Worm (Caenorhabditis elegans) whole organism, L4 larva: ENCODE results near the gene srh-36.

ENCODE experiments used
- D1046.2 ChIP-seq: fragments of 200-800 bp; sonication (Bioruptor generic); IDR thresholded peaks from 2 replicates; pipeline ENCODE4 v1.3.6; 2022; ENCODE audit warnings: missing genetic modification characterization, missing compliant biosample characterization
- F26F4.8 ChIP-seq: fragments of 200-800 bp; sonication (Bioruptor generic); conservative IDR thresholded peaks from 2 replicates; pipeline ENCODE4 v1.3.6; 2022; ENCODE audit warnings: missing genetic modification characterization, missing compliant biosample characterization
- F44E2.7 ChIP-seq: fragments of 200-800 bp; sonication (Bioruptor generic); IDR thresholded peaks from 2 replicates; pipeline ENCODE4 v2.1.2; 2022; ENCODE audit warnings: missing genetic modification characterization, missing compliant biosample characterization
- R02D3.7 ChIP-seq: fragments of 150-350 bp; sonication (generic microtip); optimal IDR thresholded peaks from 3 replicates; lab custom pipeline; 2014; ENCODE audit warnings: missing biosample characterization, missing genetic modification characterization
- T26A8.4 ChIP-seq: fragments of 200-800 bp; sonication (Bioruptor generic); IDR thresholded peaks from 2 replicates; pipeline ENCODE4 v1.3.6; 2022; ENCODE audit warnings: missing genetic modification characterization, missing compliant biosample characterization
- Y48G9A.11 ChIP-seq: fragments of 200-800 bp; sonication (Bioruptor generic); IDR thresholded peaks from 2 replicates; pipeline ENCODE4 v1.3.6; 2022; ENCODE audit warnings: missing genetic modification reagents, missing genetic modification characterization, missing compliant biosample characterization
- ZK337.2 ChIP-seq: fragments of 200-800 bp; sonication (Bioruptor generic); IDR thresholded peaks from 2 replicates; pipeline ENCODE4 v1.3.6; 2022; ENCODE audit warnings: missing genetic modification reagents, missing genetic modification characterization, missing compliant biosample characterization
- aha-1 ChIP-seq: fragments of 150-350 bp; peaks from one replicate; lab custom pipeline; 2014; ENCODE audit warnings: missing biosample characterization, missing genetic modification characterization
- attf-4 ChIP-seq: sonication (generic microtip); optimal IDR thresholded peaks from 3 replicates; lab custom pipeline; 2017; ENCODE audit warnings: missing biosample characterization, missing genetic modification characterization
- ceh-28 ChIP-seq: fragments of 150-350 bp; optimal IDR thresholded peaks from 2 replicates; lab custom pipeline; 2014; ENCODE audit warnings: missing biosample characterization, missing genetic modification reagents, missing genetic modification characterization
- ceh-82 ChIP-seq: sonication (generic microtip); optimal IDR thresholded peaks from 2 replicates; lab custom pipeline; 2017; ENCODE audit warnings: missing biosample characterization, missing genetic modification characterization
- cey-2 ChIP-seq: sonication (generic microtip); optimal IDR thresholded peaks from 3 replicates; lab custom pipeline; 2017; ENCODE audit warnings: missing genetic modification characterization, mild to moderate bottlenecking, missing compliant biosample characterization, antibody characterized with exemption, borderline replicate concordance; ENCODE audit not compliant: insufficient read depth
- ctbp-1 ChIP-seq: fragments of 200-800 bp; sonication (Bioruptor generic); IDR thresholded peaks from 2 replicates; pipeline ENCODE4 v1.3.6; 2022; ENCODE audit warnings: missing genetic modification reagents, missing genetic modification characterization, missing compliant biosample characterization
- daf-16 ChIP-seq, 3 experiments: sonication (generic microtip); optimal IDR thresholded peaks; 2 replicates each; lab custom pipeline; 2016 to 2017; ENCODE audit warnings: missing genetic modification characterization in 3 of 3, missing genetic modification reagents in 3 of 3, mild to moderate bottlenecking in 2 of 3, missing compliant biosample characterization in 2 of 3, missing biosample characterization in 1 of 3, moderate library complexity in 1 of 3
- daf-19 ChIP-seq: fragments of 200-800 bp; sonication (Bioruptor generic); conservative IDR thresholded peaks from 2 replicates; pipeline ENCODE4 v1.3.6; 2022; ENCODE audit warnings: missing genetic modification characterization, missing compliant biosample characterization
- dmd-6 ChIP-seq: fragments of 200-800 bp; sonication (Bioruptor generic); IDR thresholded peaks from 2 replicates; pipeline ENCODE4 v1.3.6; 2022; ENCODE audit warnings: missing genetic modification reagents, missing genetic modification characterization, missing compliant biosample characterization
- dmd-8 ChIP-seq: fragments of 200-800 bp; sonication (Bioruptor generic); IDR thresholded peaks from 2 replicates; pipeline ENCODE4 v1.3.6; 2022; ENCODE audit warnings: missing genetic modification characterization, missing compliant biosample characterization
- hlh-11 ChIP-seq: fragments of 200-800 bp; sonication (Bioruptor generic); optimal IDR thresholded peaks from 2 replicates; lab custom pipeline; 2018; ENCODE audit warnings: mild to moderate bottlenecking, missing genetic modification characterization, missing compliant biosample characterization
- hmg-1.1 ChIP-seq: fragments of 200-800 bp; sonication (Bioruptor generic); IDR thresholded peaks from 2 replicates; pipeline ENCODE4 v1.3.6; 2022; ENCODE audit warnings: missing genetic modification reagents, missing genetic modification characterization, missing compliant biosample characterization
- lin-1 ChIP-seq: fragments of 200-800 bp; sonication (Bioruptor generic); IDR thresholded peaks from 2 replicates; pipeline ENCODE4 v1.3.6; 2022; ENCODE audit warnings: missing genetic modification reagents, missing genetic modification characterization, missing compliant biosample characterization
- lin-13 ChIP-seq: fragments of 150-350 bp; optimal IDR thresholded peaks from 2 replicates; lab custom pipeline; 2014; ENCODE audit warnings: missing biosample characterization, missing genetic modification reagents, missing genetic modification characterization
- lin-38 ChIP-seq: fragments of 200-800 bp; sonication (Bioruptor generic); IDR thresholded peaks from 2 replicates; pipeline ENCODE4 v1.3.6; 2022; ENCODE audit warnings: missing genetic modification reagents, missing genetic modification characterization, missing compliant biosample characterization
- lin-39 ChIP-seq: fragments of 150-350 bp; optimal IDR thresholded peaks from 2 replicates; lab custom pipeline; 2014; ENCODE audit warnings: missing biosample characterization, missing genetic modification reagents, missing genetic modification characterization
- mdl-1 ChIP-seq, 2 experiments: fragments of 150-350 bp in 1 of 2; sonication (generic microtip) in 1 of 2; optimal IDR thresholded peaks; 2 replicates each; lab custom pipeline; 2014 to 2017; ENCODE audit warnings: missing biosample characterization in 2 of 2, missing genetic modification characterization in 2 of 2
- mdt-29 ChIP-seq: fragments of 200-800 bp; sonication (Bioruptor generic); IDR thresholded peaks from 2 replicates; pipeline ENCODE4 v1.3.6; 2022; ENCODE audit warnings: missing genetic modification reagents, missing genetic modification characterization, missing compliant biosample characterization
- mep-1 ChIP-seq: fragments of 150-350 bp; sonication (generic microtip); optimal IDR thresholded peaks from 3 replicates; lab custom pipeline; 2014; ENCODE audit warnings: missing biosample characterization, missing genetic modification characterization
- mes-2 ChIP-seq: sonication (generic microtip); optimal IDR thresholded peaks from 2 replicates; lab custom pipeline; 2016; ENCODE audit warnings: missing genotype, mild to moderate bottlenecking, missing genetic modification characterization, missing compliant biosample characterization; ENCODE audit not compliant: poor library complexity, severe bottlenecking
- mxl-2 ChIP-seq: fragments of 200-800 bp; sonication (Bioruptor generic); conservative IDR thresholded peaks from 2 replicates; pipeline ENCODE4 v1.3.6; 2022; ENCODE audit warnings: missing genetic modification reagents, missing genetic modification characterization, missing compliant biosample characterization
- nhr-11 ChIP-seq: fragments of 150-350 bp; optimal IDR thresholded peaks from 2 replicates; lab custom pipeline; 2014; ENCODE audit warnings: missing biosample characterization, missing genetic modification characterization
- nhr-111 ChIP-seq: fragments of 200-800 bp; sonication (Bioruptor generic); optimal IDR thresholded peaks from 2 replicates; lab custom pipeline; 2018; ENCODE audit warnings: mild to moderate bottlenecking, missing genetic modification characterization, missing compliant biosample characterization
- nhr-237 ChIP-seq: sonication (generic microtip); optimal IDR thresholded peaks from 2 replicates; lab custom pipeline; 2017; ENCODE audit warnings: missing biosample characterization, missing genetic modification characterization
- nhr-25 ChIP-seq: sonication (generic microtip); optimal IDR thresholded peaks from 2 replicates; lab custom pipeline; 2017; ENCODE audit warnings: missing genetic modification characterization, mild to moderate bottlenecking, missing compliant biosample characterization, antibody characterized with exemption, moderate library complexity, borderline replicate concordance; ENCODE audit not compliant: insufficient read depth
- nhr-28 ChIP-seq: fragments of 150-350 bp; optimal IDR thresholded peaks from 2 replicates; lab custom pipeline; 2014; ENCODE audit warnings: missing biosample characterization, missing genetic modification characterization
- nhr-76 ChIP-seq: fragments of 150-350 bp; optimal IDR thresholded peaks from 2 replicates; lab custom pipeline; 2014; ENCODE audit warnings: missing biosample characterization, missing genetic modification characterization
- rbr-2 ChIP-seq: sonication (generic microtip); optimal IDR thresholded peaks from 2 replicates; lab custom pipeline; 2016; ENCODE audit warnings: missing genotype, missing genetic modification characterization, missing compliant biosample characterization
- set-16 ChIP-seq: fragments of 200-800 bp; sonication (Bioruptor generic); IDR thresholded peaks from 2 replicates; pipeline ENCODE4 v1.3.6; 2022; ENCODE audit warnings: missing genetic modification reagents, missing genetic modification characterization, missing compliant biosample characterization
- snpc-4 ChIP-seq: fragments of 150-350 bp; optimal IDR thresholded peaks from 2 replicates; lab custom pipeline; 2014; ENCODE audit warnings: missing biosample characterization, missing genetic modification characterization
- spr-3 ChIP-seq: fragments of 200-800 bp; sonication (Bioruptor generic); optimal IDR thresholded peaks from 2 replicates; lab custom pipeline; 2018; ENCODE audit warnings: mild to moderate bottlenecking, missing genetic modification characterization, missing compliant biosample characterization
- unc-62 ChIP-seq, 3 experiments: fragments of 150-350 bp in 1 of 3; sonication (generic microtip); optimal IDR thresholded peaks in 2 of 3; peaks in 1 of 3; 1 replicate in 1 of 3; 2 replicates in 2 of 3; lab custom pipeline; 2014 to 2017; ENCODE audit warnings: missing biosample characterization in 3 of 3, missing genetic modification characterization in 3 of 3, missing genetic modification reagents in 3 of 3, missing genotype in 1 of 3
- zfp-2 ChIP-seq: sonication (generic microtip); optimal IDR thresholded peaks from 2 replicates; lab custom pipeline; 2016; ENCODE audit warnings: mild to moderate bottlenecking, missing genetic modification characterization, missing compliant biosample characterization

srh-36 gene

DNA sequence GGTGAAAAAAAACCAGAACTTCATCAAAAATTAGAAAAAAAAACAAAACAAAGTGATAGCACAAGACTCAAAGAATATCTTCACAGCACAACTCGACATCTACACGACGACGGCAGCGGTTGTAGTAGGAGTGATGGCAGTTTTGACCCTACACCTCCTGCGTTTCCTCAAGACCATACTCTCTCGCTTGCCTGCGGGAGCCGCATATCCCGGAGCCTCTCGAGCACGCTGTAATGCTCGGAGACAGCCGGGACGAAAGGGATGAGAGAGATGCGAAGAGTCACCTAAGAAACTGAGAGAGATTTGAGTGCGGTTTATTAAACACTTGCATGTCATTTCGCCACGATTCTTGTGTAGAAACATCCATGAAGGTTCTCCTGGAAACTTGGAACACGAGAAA, 12.0 kb downstream of the srh-36 start:
- TF ChIP-seq ctbp-1 (GFP tag; lab: Robert Waterston, UW) (no peak), lin-38 (GFP tag; lab: Robert Waterston, UW) (no peak), nhr-11 (peak; percentile 1), mdl-1 (tag; optimal IDR thresholded peaks at IDR 0.05; lab: Kevin White, UChicago) (no peak), hlh-11 (peak; percentile 9), unc-62 (GFP tag; optimal IDR thresholded peaks at IDR 0.05 in 1 of 2; lab: Kevin White, UChicago) (no peak), unc-62 (tag; optimal IDR thresholded peaks at IDR 0.05; lab: Kevin White, UChicago) (no peak), ceh-82 (no peak), F26F4.8 (GFP tag; lab: Robert Waterston, UW) (no peak), nhr-237 (tag; lab: Kevin White, UChicago) (no peak), dmd-6 (GFP tag; lab: Robert Waterston, UW) (no peak), hmg-1.1 (GFP tag; lab: Robert Waterston, UW) (no peak), daf-19 (GFP tag; lab: Robert Waterston, UW) (no peak), nhr-76 (tag; lab: Kevin White, UChicago) (no peak), nhr-111 (GFP tag; lab: Kevin White, UChicago) (no peak), mep-1 (tag; lab: Kevin White, UChicago) (no peak), ZK337.2 (GFP tag; lab: Robert Waterston, UW) (no peak), aha-1 (no peak), R02D3.7 (tag; lab: Kevin White, UChicago) (no peak), set-16 (GFP tag; lab: Robert Waterston, UW) (0 out of 2 replicates have a peak, but pooled peaks have one; percentile 17), ceh-28 (tag; lab: Kevin White, UChicago) (no peak)

DNA sequence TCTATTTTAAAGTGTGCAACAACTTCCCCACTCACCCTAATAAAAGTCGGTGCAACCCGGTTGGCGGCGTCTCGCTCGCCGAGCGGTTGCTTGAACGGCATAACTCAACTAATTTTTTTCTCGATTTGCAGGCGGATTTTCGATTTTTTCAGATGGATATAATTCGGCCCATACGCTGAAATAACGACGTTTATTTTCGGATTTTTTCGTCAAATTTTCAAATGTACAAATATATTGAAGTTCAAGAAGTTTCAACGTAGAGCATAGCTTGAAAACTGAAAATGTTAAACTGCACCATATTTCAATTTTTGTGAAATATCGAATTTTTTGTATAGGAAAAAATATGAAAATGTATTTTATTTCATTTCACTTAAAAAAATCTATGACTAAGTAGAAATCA, 13.7 kb downstream of the srh-36 start, which contains the start of gene ketn-1:
ketn-1 (minus strand) TSS at position 101 of the 400 bp plus-strand sequence.
- TF ChIP-seq attf-4 (tag; lab: Kevin White, UChicago) (no peak), aha-1 (peak; percentile 78), nhr-25 (tag; lab: Kevin White, UChicago) (no peak), F44E2.7 (GFP tag; lab: Robert Waterston, UW) (no peak)

DNA sequence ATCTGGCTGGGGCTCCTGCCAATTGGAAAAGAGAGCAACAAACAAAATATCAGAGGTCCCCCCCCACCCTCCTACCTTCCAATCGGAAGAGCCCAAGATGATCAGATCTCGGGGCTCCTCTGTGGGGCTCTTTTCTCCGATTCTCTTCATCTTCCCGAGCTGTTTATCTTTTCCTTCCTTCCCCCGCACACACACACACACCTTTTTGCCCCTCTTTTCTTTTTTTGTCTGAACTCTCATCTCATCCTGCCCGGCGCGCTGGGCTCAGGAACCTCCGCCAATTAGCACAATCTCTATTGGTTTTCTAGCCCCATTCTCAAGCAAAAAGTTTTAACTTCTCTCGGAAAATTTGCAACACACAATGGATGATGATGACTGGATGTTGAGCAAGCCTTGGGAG, 18.2 kb downstream of the srh-36 start:
- TF ChIP-seq set-16 (GFP tag; lab: Robert Waterston, UW) (peak; percentile 48), daf-16 (GFP tag; optimal IDR thresholded peaks at IDR 0.05; lab: Kevin White, UChicago) (peak in 1 of 2 experiments; percentile 35), daf-16 (tag; optimal IDR thresholded peaks at IDR 0.05; lab: Kevin White, UChicago) (no peak), lin-13 (GFP tag; lab: Kevin White, UChicago) (no peak), hlh-11 (peak; percentile 11), unc-62 (GFP tag; optimal IDR thresholded peaks at IDR 0.05 in 1 of 2; lab: Kevin White, UChicago) (no peak), unc-62 (tag; optimal IDR thresholded peaks at IDR 0.05; lab: Kevin White, UChicago) (no peak)

DNA sequence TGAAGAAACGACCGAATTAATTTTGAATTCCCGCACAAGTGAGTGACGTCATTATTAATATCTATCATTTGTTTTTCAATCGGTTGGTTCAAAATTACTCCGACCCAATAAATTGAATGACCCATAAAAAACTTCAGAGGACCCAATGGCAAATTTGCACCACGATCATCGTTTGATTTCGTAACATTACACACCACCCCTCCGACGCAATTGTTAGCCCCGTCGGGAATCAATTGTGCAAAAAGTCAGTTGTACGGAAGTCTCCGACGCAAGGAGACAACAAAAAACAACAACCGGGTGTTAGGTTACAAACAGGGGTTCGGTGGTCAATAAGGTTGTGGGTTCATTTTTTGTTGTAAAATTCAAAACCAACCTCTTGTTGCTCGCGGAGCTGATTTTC, 19.5 kb downstream of the srh-36 start:
- TF ChIP-seq F44E2.7 (GFP tag; lab: Robert Waterston, UW), result no peak
- peak in 1 of 2 experiments; percentile 68 for TF ChIP-seq daf-16 (GFP tag; optimal IDR thresholded peaks at IDR 0.05; lab: Kevin White, UChicago)
- no peak for TF ChIP-seq daf-16 (tag; optimal IDR thresholded peaks at IDR 0.05; lab: Kevin White, UChicago)
- no peak for TF ChIP-seq cey-2 (tag; lab: Kevin White, UChicago)
- no peak for TF ChIP-seq lin-39
- TF ChIP-seq mes-2 (tag; lab: Kevin White, UChicago), result no peak
- TF ChIP-seq nhr-76 (tag; lab: Kevin White, UChicago), result no peak
- TF ChIP-seq ceh-82, result no peak
- no peak for TF ChIP-seq D1046.2 (GFP tag; lab: Robert Waterston, UW)
- TF ChIP-seq spr-3, result no peak
- TF ChIP-seq zfp-2 (tag; lab: Kevin White, UChicago), result no peak
- TF ChIP-seq mxl-2 (GFP tag; lab: Robert Waterston, UW), result no peak
- no peak for TF ChIP-seq nhr-28 (tag; lab: Kevin White, UChicago)
- TF ChIP-seq mdt-29 (GFP tag; lab: Robert Waterston, UW), result no peak
- TF ChIP-seq T26A8.4, result no peak
- TF ChIP-seq lin-1, result no peak
- TF ChIP-seq Y48G9A.11 (GFP tag; lab: Robert Waterston, UW), result no peak
- TF ChIP-seq hlh-11, result peak; percentile 14
- TF ChIP-seq rbr-2, result no peak
- TF ChIP-seq dmd-8 (GFP tag; lab: Robert Waterston, UW), result no peak
- TF ChIP-seq snpc-4 (tag; lab: Kevin White, UChicago), result no peak
- TF ChIP-seq unc-62 (GFP tag; optimal IDR thresholded peaks at IDR 0.05 in 1 of 2; lab: Kevin White, UChicago), result peak in 1 of 2 experiments; percentile 89
- no peak for TF ChIP-seq unc-62 (tag; optimal IDR thresholded peaks at IDR 0.05; lab: Kevin White, UChicago)
- TF ChIP-seq, all 104 proteins: peak for 3
